Fruit fly (Drosophila melanogaster): Measurements from ENCODE around the gene CG33322.

DNA sequence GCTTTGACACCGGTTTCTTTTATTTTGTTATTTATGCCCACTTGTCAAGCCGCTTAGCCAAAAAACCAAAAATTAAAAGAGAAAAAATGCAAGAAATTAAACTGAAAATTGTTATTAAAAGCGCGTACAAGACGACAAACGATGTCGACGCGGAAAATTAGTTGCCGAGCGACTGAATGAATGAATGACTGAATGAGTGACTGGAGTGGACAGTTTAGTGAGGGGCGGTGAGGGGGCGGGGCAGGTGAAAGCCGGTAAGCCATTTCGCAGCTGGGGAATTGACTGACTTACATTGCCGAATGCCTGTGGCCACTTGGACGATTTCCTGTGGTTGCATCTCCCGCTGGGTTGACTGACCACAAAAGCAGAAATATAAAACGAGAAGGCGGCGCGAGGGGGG is 9.4 kb downstream of the CG33322 start:
- no peak for TF ChIP-seq CG18599 (GFP tag; optimal IDR thresholded peaks at IDR 0.05)
- no peak for TF ChIP-seq CG11723 (GFP tag; optimal IDR thresholded peaks at IDR 0.05)
- TF ChIP-seq pnt (GFP tag; optimal IDR thresholded peaks at IDR 0.05) = no peak
- no peak for TF ChIP-seq hb (GFP tag; IDR thresholded peaks at IDR 0.05; ENCODE audit: partially characterized antibody)
- no peak for TF ChIP-seq Usf (GFP tag; optimal IDR thresholded peaks at IDR 0.05)
- TF ChIP-seq repo (GFP tag; optimal IDR thresholded peaks at IDR 0.05) = no peak
- TF ChIP-seq fru (optimal IDR thresholded peaks at IDR 0.05) = no peak
- no peak for TF ChIP-seq CG31224 (GFP tag; IDR thresholded peaks at IDR 0.05)

All from whole organism, embryonic.